Fruit fly (Drosophila melanogaster) Kc167 (cell line): ENCODE results near the gene CG31051.

Source experiments
- Myc ChIP-seq: fragments of >200 bp; optimal IDR thresholded peaks from 2 replicates; lab custom pipeline; 2017; ENCODE audit warnings: missing external identifiers
- Sin3A ChIP-seq: fragments of >200 bp; optimal IDR thresholded peaks from 2 replicates; lab custom pipeline; 2018; ENCODE audit warnings: missing external identifiers
- h ChIP-seq: fragments of >200 bp; optimal IDR thresholded peaks from 3 replicates; lab custom pipeline; 2018; ENCODE audit warnings: missing external identifiers
- psq ChIP-seq: fragments of >200 bp; optimal IDR thresholded peaks from 2 replicates; lab custom pipeline; 2017; ENCODE audit warnings: missing external identifiers

dm6 chr3R:28544538-28545393, 24.5 kb upstream of the CG31051 start, which contains the start of gene mIF2:
- TF ChIP-seq psq (lab: Kevin White, UChicago): no peak
- no peak for TF ChIP-seq Myc (lab: Kevin White, UChicago)
- no peak for TF ChIP-seq Sin3A (lab: Kevin White, UChicago)
- no peak for TF ChIP-seq h (lab: Kevin White, UChicago)
